Fruit fly (Drosophila melanogaster) whole organism, embryonic: ENCODE data around the gene trr.
A peak's percentile ranks its signal among the peaks of the same experiment; 100 is the strongest.

ENCODE experiments used
- Adf1 ChIP-seq: fragments of 200-800 bp; sonication (Bioruptor generic); IDR thresholded peaks from 2 replicates; pipeline ENCODE4 v1.3.6; 2022; ENCODE audit warnings: missing biosample characterization, missing genetic modification characterization
- Aef1 ChIP-seq: fragments of 200-800 bp; sonication (Bioruptor generic); IDR thresholded peaks from 3 replicates; pipeline ENCODE4 v1.3.6; 2022; ENCODE audit warnings: missing biosample characterization, missing genetic modification characterization
- Bgb ChIP-seq: fragments of 200-800 bp; sonication (Bioruptor generic); IDR thresholded peaks from 2 replicates; pipeline ENCODE4 v1.3.6; 2022; ENCODE audit warnings: missing biosample characterization, missing genetic modification characterization; ENCODE audit not compliant: partially characterized antibody
- CG10147 ChIP-seq: fragments of 200-800 bp; sonication (Bioruptor generic); optimal IDR thresholded peaks from 2 replicates; lab custom pipeline; 2019; ENCODE audit warnings: missing biosample characterization, mild to moderate bottlenecking, missing genetic modification characterization, moderate library complexity
- CG1024 ChIP-seq: fragments of 200-800 bp; sonication (Bioruptor generic); IDR thresholded peaks from 2 replicates; pipeline ENCODE4 v1.3.6; 2022; ENCODE audit warnings: missing biosample characterization, missing genetic modification characterization
- CG10431 ChIP-seq: fragments of 200-800 bp; sonication (Bioruptor generic); optimal IDR thresholded peaks from 3 replicates; lab custom pipeline; 2018; ENCODE audit warnings: missing biosample characterization, mild to moderate bottlenecking, missing genetic modification characterization
- CG11723 ChIP-seq: fragments of 200-800 bp; sonication (Bioruptor generic); optimal IDR thresholded peaks from 2 replicates; lab custom pipeline; 2017; ENCODE audit warnings: missing biosample characterization, mild to moderate bottlenecking, missing genetic modification characterization
- CG14667 ChIP-seq: fragments of 200-800 bp; sonication (Bioruptor generic); IDR thresholded peaks from 2 replicates; pipeline ENCODE4 v1.3.6; 2022; ENCODE audit warnings: missing biosample characterization, missing genetic modification characterization
- CG1602 ChIP-seq: fragments of 200-800 bp; sonication (Bioruptor generic); optimal IDR thresholded peaks from 3 replicates; lab custom pipeline; 2016; ENCODE audit warnings: missing biosample characterization, missing genetic modification characterization
- CG17328 ChIP-seq: fragments of 200-800 bp; sonication (Bioruptor generic); IDR thresholded peaks from 2 replicates; pipeline ENCODE4 v1.3.6; 2022; ENCODE audit warnings: missing biosample characterization, missing genetic modification characterization
- CG17912 ChIP-seq: fragments of 200-800 bp; sonication (Bioruptor generic); optimal IDR thresholded peaks from 2 replicates; lab custom pipeline; 2018; ENCODE audit warnings: missing biosample characterization, mild to moderate bottlenecking, missing genetic modification characterization
- CG3163 ChIP-seq: fragments of 200-800 bp; sonication (Bioruptor generic); optimal IDR thresholded peaks from 3 replicates; lab custom pipeline; 2016; ENCODE audit warnings: missing biosample characterization, missing genetic modification characterization
- CG32767 ChIP-seq: fragments of 200-800 bp; sonication (Bioruptor generic); IDR thresholded peaks from 2 replicates; pipeline ENCODE4 v1.3.6; 2022; ENCODE audit warnings: missing biosample characterization, missing genetic modification characterization
- CG3838 ChIP-seq: fragments of 200-800 bp; sonication (Bioruptor generic); optimal IDR thresholded peaks from 3 replicates; lab custom pipeline; 2016; ENCODE audit warnings: missing biosample characterization, missing genetic modification characterization
- CG3995 ChIP-seq: fragments of 200-800 bp; sonication (Bioruptor generic); optimal IDR thresholded peaks from 3 replicates; lab custom pipeline; 2016; ENCODE audit warnings: missing biosample characterization, missing genetic modification characterization
- CG4617 ChIP-seq: fragments of 200-800 bp; sonication (Bioruptor generic); optimal IDR thresholded peaks from 3 replicates; lab custom pipeline; 2016; ENCODE audit warnings: missing biosample characterization, missing genetic modification characterization, borderline replicate concordance
- CG4820 ChIP-seq: fragments of 200-800 bp; sonication (Bioruptor generic); optimal IDR thresholded peaks from 3 replicates; lab custom pipeline; 2016; ENCODE audit warnings: missing biosample characterization, missing genetic modification characterization
- CG6175 ChIP-seq: fragments of 200-800 bp; sonication (Bioruptor generic); IDR thresholded peaks from 3 replicates; pipeline ENCODE4 v1.3.6; 2022; ENCODE audit warnings: missing biosample characterization, missing genetic modification characterization
- CG7786 ChIP-seq: fragments of 200-800 bp; sonication (Bioruptor generic); optimal IDR thresholded peaks from 2 replicates; lab custom pipeline; 2016; ENCODE audit warnings: missing biosample characterization, missing genetic modification characterization
- CG8765 ChIP-seq: fragments of 200-800 bp; sonication (Bioruptor generic); IDR thresholded peaks from 2 replicates; pipeline ENCODE4 v1.3.6; 2022; ENCODE audit warnings: missing biosample characterization, missing genetic modification characterization
- CG8924 ChIP-seq: fragments of 200-800 bp; optimal IDR thresholded peaks from 3 replicates; lab custom pipeline; 2019; ENCODE audit warnings: missing biosample characterization, mild to moderate bottlenecking, missing genetic modification characterization, moderate library complexity
- CG9215 ChIP-seq: fragments of 200-800 bp; sonication (Bioruptor generic); IDR thresholded peaks from 2 replicates; pipeline ENCODE4 v1.3.6; 2022; ENCODE audit warnings: missing biosample characterization, missing genetic modification characterization
- CG9727 ChIP-seq: fragments of 200-800 bp; sonication (Bioruptor generic); optimal IDR thresholded peaks from 3 replicates; lab custom pipeline; 2017; ENCODE audit warnings: missing biosample characterization, mild to moderate bottlenecking, missing genetic modification characterization
- CHES-1-like ChIP-seq: fragments of 200-800 bp; sonication (Bioruptor generic); optimal IDR thresholded peaks from 2 replicates; lab custom pipeline; 2016; ENCODE audit warnings: missing biosample characterization, missing genetic modification characterization
- Chrac-16 ChIP-seq: fragments of 200-800 bp; sonication (Bioruptor generic); optimal IDR thresholded peaks from 3 replicates; lab custom pipeline; 2016; ENCODE audit warnings: missing biosample characterization, missing genetic modification characterization
- Dfd ChIP-seq, 2 experiments: fragments of >200 bp; optimal IDR thresholded peaks; 2 replicates each; lab custom pipeline; 2017; ENCODE audit warnings: missing biosample characterization in 2 of 2, missing genetic modification characterization in 2 of 2
- HHEX ChIP-seq: fragments of 200-800 bp; sonication (Bioruptor generic); optimal IDR thresholded peaks from 3 replicates; lab custom pipeline; 2017; ENCODE audit warnings: missing biosample characterization, mild to moderate bottlenecking, missing genetic modification characterization, missing genetic modification reagents
- HLH54F ChIP-seq: fragments of 200-800 bp; sonication (Bioruptor generic); optimal IDR thresholded peaks from 3 replicates; lab custom pipeline; 2016; ENCODE audit warnings: missing biosample characterization, missing genetic modification characterization
- NK7.1 ChIP-seq: fragments of 200-800 bp; sonication (Bioruptor generic); optimal IDR thresholded peaks from 3 replicates; lab custom pipeline; 2016; ENCODE audit warnings: missing biosample characterization, missing genetic modification characterization
- Rx ChIP-seq: fragments of 200-800 bp; sonication (Bioruptor generic); IDR thresholded peaks from 2 replicates; pipeline ENCODE4 v1.3.6; 2022; ENCODE audit warnings: missing biosample characterization, missing genetic modification characterization
- Sox102F ChIP-seq: fragments of 200-800 bp; sonication (Bioruptor generic); optimal IDR thresholded peaks from 2 replicates; lab custom pipeline; 2018; ENCODE audit warnings: missing biosample characterization, mild to moderate bottlenecking, missing genetic modification characterization, moderate library complexity
- Trl ChIP-seq, 3 experiments: fragments of >200 bp in 2 of 3; fragments of 200-800 bp in 1 of 3; sonication (Bioruptor generic) in 1 of 3; optimal IDR thresholded peaks; 2 replicates in 1 of 3; 3 replicates in 2 of 3; lab custom pipeline; 2016 to 2017; ENCODE audit warnings: missing biosample characterization in 1 of 3, missing genetic modification characterization in 1 of 3
- Usf ChIP-seq: fragments of 200-800 bp; sonication (Bioruptor generic); optimal IDR thresholded peaks from 2 replicates; lab custom pipeline; 2017; ENCODE audit warnings: missing genotype, missing biosample characterization, missing genetic modification characterization
- ab ChIP-seq: fragments of 200-800 bp; sonication (Bioruptor generic); optimal IDR thresholded peaks from 2 replicates; lab custom pipeline; 2016; ENCODE audit warnings: missing biosample characterization, missing genetic modification characterization
- ase ChIP-seq: fragments of 200-800 bp; sonication (Bioruptor generic); IDR thresholded peaks from 3 replicates; pipeline ENCODE4 v1.3.6; 2022; ENCODE audit warnings: missing biosample characterization, missing genetic modification characterization
- ash1 ChIP-seq: fragments of 200-800 bp; sonication (Bioruptor generic); optimal IDR thresholded peaks from 2 replicates; lab custom pipeline; 2018; ENCODE audit warnings: missing biosample characterization, mild to moderate bottlenecking, missing genetic modification characterization
- cg ChIP-seq: fragments of 200-800 bp; sonication (Bioruptor generic); optimal IDR thresholded peaks from 3 replicates; lab custom pipeline; 2019; ENCODE audit warnings: missing biosample characterization, mild to moderate bottlenecking, missing genetic modification characterization, moderate library complexity
- dan ChIP-seq: fragments of 200-800 bp; sonication (Bioruptor generic); IDR thresholded peaks from 2 replicates; pipeline ENCODE4 v1.3.6; 2022; ENCODE audit warnings: missing biosample characterization, missing genetic modification characterization
- hkb ChIP-seq, 2 experiments: fragments of 200-800 bp in 1 of 2; fragments of >200 bp in 1 of 2; sonication (Bioruptor generic) in 1 of 2; IDR thresholded peaks in 1 of 2; optimal IDR thresholded peaks in 1 of 2; 2 replicates each; pipeline versions ENCODE4 v1.3.6 to Lab custom; 2017 to 2022; ENCODE audit warnings: missing biosample characterization in 1 of 2, missing genetic modification characterization in 1 of 2
- insv ChIP-seq, 2 experiments: fragments of 200-800 bp; sonication (Bioruptor generic); optimal IDR thresholded peaks; 3 replicates each; lab custom pipeline; 2016 to 2018; ENCODE audit warnings: missing biosample characterization in 2 of 2, missing genetic modification characterization in 2 of 2
- ken ChIP-seq: fragments of 200-800 bp; sonication (Bioruptor generic); IDR thresholded peaks from 3 replicates; pipeline ENCODE4 v1.3.6; 2022; ENCODE audit warnings: missing biosample characterization, missing genetic modification characterization
- lmd ChIP-seq: fragments of 200-800 bp; sonication (Bioruptor generic); IDR thresholded peaks from 2 replicates; pipeline ENCODE4 v1.3.6; 2022; ENCODE audit warnings: missing biosample characterization, missing genetic modification characterization
- pan ChIP-seq, 4 experiments: fragments of >200 bp in 3 of 4; fragments of 200-800 bp in 1 of 4; sonication (Bioruptor generic) in 1 of 4; optimal IDR thresholded peaks in 3 of 4; IDR thresholded peaks in 1 of 4; 2 replicates each; pipeline versions ENCODE4 v1.3.6 to Lab custom; 2017 to 2022; ENCODE audit warnings: missing biosample characterization in 2 of 4, missing genetic modification characterization in 2 of 4, mixed read lengths in 1 of 4
- psq ChIP-seq: fragments of 200-800 bp; sonication (Bioruptor generic); optimal IDR thresholded peaks from 2 replicates; lab custom pipeline; 2017; ENCODE audit warnings: missing biosample characterization, missing genetic modification characterization
- pzg ChIP-seq: fragments of 200-800 bp; sonication (Bioruptor generic); optimal IDR thresholded peaks from 3 replicates; lab custom pipeline; 2018; ENCODE audit warnings: missing biosample characterization, mild to moderate bottlenecking, missing genetic modification characterization, moderate library complexity
- scrt ChIP-seq: fragments of 200-800 bp; sonication (Bioruptor generic); optimal IDR thresholded peaks from 2 replicates; lab custom pipeline; 2018; ENCODE audit warnings: missing biosample characterization, mild to moderate bottlenecking, missing genetic modification characterization, moderate library complexity
- seq ChIP-seq: fragments of 200-800 bp; sonication (Bioruptor generic); IDR thresholded peaks from 2 replicates; pipeline ENCODE4 v1.3.6; 2022; ENCODE audit warnings: missing biosample characterization, missing genetic modification characterization
- tio ChIP-seq: fragments of 200-800 bp; sonication (Bioruptor generic); optimal IDR thresholded peaks from 2 replicates; lab custom pipeline; 2017; ENCODE audit warnings: missing biosample characterization, missing genetic modification characterization, inconsistent platforms
- zen ChIP-seq: fragments of 200-800 bp; sonication (Bioruptor generic); optimal IDR thresholded peaks from 3 replicates; lab custom pipeline; 2018; ENCODE audit warnings: missing biosample characterization, mild to moderate bottlenecking, missing genetic modification characterization, moderate library complexity

Gene trr

DNA sequence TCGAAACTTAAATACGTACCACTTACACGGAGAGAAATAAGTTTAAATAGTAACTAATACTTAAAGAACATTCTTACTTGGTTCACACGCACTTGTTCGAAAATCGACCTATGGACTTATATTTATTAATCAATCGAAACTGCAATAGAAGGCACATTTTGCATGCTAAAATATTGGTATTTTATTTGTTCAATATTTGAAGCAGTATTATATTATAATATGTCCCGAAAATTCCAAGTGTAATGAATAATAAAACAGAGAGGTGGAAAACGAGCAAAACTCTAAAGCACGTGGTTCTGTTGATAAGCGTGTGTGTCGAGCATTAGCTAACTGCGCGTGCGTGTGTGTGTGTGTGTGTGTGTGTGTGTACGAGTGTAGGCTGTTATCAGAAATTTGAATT lies 39.8 kb downstream of the trr start (continued):
- peak; percentile 46 for TF ChIP-seq ash1 (GFP tag; lab: Kevin White, UChicago)
- TF ChIP-seq ab (GFP tag; lab: Kevin White, UChicago), result peak; percentile 47
- peak; percentile 74 for TF ChIP-seq Chrac-16 (GFP tag; lab: Kevin White, UChicago)
- peak; percentile 89 for TF ChIP-seq CG10147
- TF ChIP-seq CG9727 (GFP tag; lab: Kevin White, UChicago), result peak; percentile 92
- TF ChIP-seq CG17912, result peak; percentile 16
- TF ChIP-seq Adf1, result peak; percentile 69
- peak; percentile 69 for TF ChIP-seq zen (tag; lab: Kevin White, UChicago)
- peak; percentile 58; the same call in 1 of the 2 replicates for TF ChIP-seq CG14667 (GFP tag; lab: Robert Waterston, UW)
- peak; percentile 81 for TF ChIP-seq tio (GFP tag; lab: Kevin White, UChicago)
- TF ChIP-seq NK7.1 (GFP tag; lab: Kevin White, UChicago), result peak; percentile 21
- peak; percentile 27; the same call in 1 of the 2 replicates for TF ChIP-seq Rx
- TF ChIP-seq Aef1, result peak; percentile 81
- peak; percentile 72 for TF ChIP-seq CHES-1-like (GFP tag; lab: Kevin White, UChicago)
- TF ChIP-seq CG4617 (GFP tag; lab: Kevin White, UChicago), result peak; percentile 17
- no peak for TF ChIP-seq Trl (optimal IDR thresholded peaks at IDR 0.05; lab: Kevin White, UChicago)
- TF ChIP-seq Trl (GFP tag; optimal IDR thresholded peaks at IDR 0.05; lab: Kevin White, UChicago), result peak; percentile 74
- no peak for TF ChIP-seq pan (optimal IDR thresholded peaks at IDR 0.05; lab: Kevin White, UChicago)
- TF ChIP-seq pan (GFP tag; optimal IDR thresholded peaks at IDR 0.05 in 1 of 2, IDR thresholded peaks at IDR 0.05 in 1 of 2), result peak in 1 of 2 experiments; percentile 79
- TF ChIP-seq CG11723 (GFP tag; lab: Kevin White, UChicago), result peak; percentile 63
- TF ChIP-seq CG4820 (GFP tag; lab: Kevin White, UChicago), result peak; percentile 62
- peak in 1 of 2 experiments; percentile 62 for TF ChIP-seq Dfd (GFP tag; optimal IDR thresholded peaks at IDR 0.05; lab: Kevin White, UChicago)
- peak; percentile 90 for TF ChIP-seq scrt
- no peak for TF ChIP-seq dan (GFP tag; lab: Robert Waterston, UW)
- no peak for TF ChIP-seq Bgb (GFP tag; lab: Robert Waterston, UW)
- TF ChIP-seq HHEX (GFP tag; lab: Kevin White, UChicago), result peak; percentile 90
- peak; percentile 66 for TF ChIP-seq CG3838 (GFP tag; lab: Kevin White, UChicago)
- peak; percentile 82 for TF ChIP-seq seq (GFP tag; lab: Robert Waterston, UW)
- TF ChIP-seq Sox102F (GFP tag; lab: Kevin White, UChicago), result peak; percentile 84
- TF ChIP-seq CG8765, result no peak
- TF ChIP-seq CG9215, result peak; percentile 75
- TF ChIP-seq CG3163, result peak; percentile 29
- peak; percentile 93 for TF ChIP-seq CG8924
- TF ChIP-seq hkb (optimal IDR thresholded peaks at IDR 0.05; lab: Kevin White, UChicago), result no peak
- peak; percentile 84 for TF ChIP-seq hkb (GFP tag; IDR thresholded peaks at IDR 0.05; lab: Robert Waterston, UW)
- 0 out of 3 replicates have a peak, but pooled peaks have one; percentile 43 for TF ChIP-seq CG6175
- no peak for TF ChIP-seq CG1024 (GFP tag; lab: Robert Waterston, UW)
- TF ChIP-seq psq (GFP tag; lab: Kevin White, UChicago), result peak; percentile 20
- peak; percentile 72 for TF ChIP-seq HLH54F (GFP tag; lab: Kevin White, UChicago)
- TF ChIP-seq CG17328 (GFP tag; lab: Robert Waterston, UW), result peak; percentile 59
- peak; percentile 12 for TF ChIP-seq pzg
- TF ChIP-seq insv (GFP tag; optimal IDR thresholded peaks at IDR 0.05; lab: Kevin White, UChicago), result peak in 1 of 2 experiments; percentile 38
- TF ChIP-seq CG10431, result no peak
- TF ChIP-seq cg (GFP tag; lab: Kevin White, UChicago), result peak; percentile 65
- peak; percentile 54; the same call in 1 of the 3 replicates for TF ChIP-seq ken (GFP tag; lab: Robert Waterston, UW)
- peak; percentile 48 for TF ChIP-seq CG32767
- TF ChIP-seq CG3995 (GFP tag; lab: Kevin White, UChicago), result peak; percentile 54
- peak; percentile 59; the same call in 2 of the 3 replicates for TF ChIP-seq ase (GFP tag; lab: Robert Waterston, UW)
- TF ChIP-seq CG1602 (GFP tag; lab: Kevin White, UChicago), result peak; percentile 74
- TF ChIP-seq CG7786 (GFP tag; lab: Kevin White, UChicago), result peak; percentile 73
- TF ChIP-seq lmd, result peak; percentile 86
- TF ChIP-seq Usf (GFP tag; lab: Kevin White, UChicago), result peak; percentile 64
